Worm (Caenorhabditis elegans) whole organism, L3 larva: ENCODE measurements around the gene atgp-1.

Experiments used
- R02D3.7 ChIP-seq: fragments of 150-350 bp; optimal IDR thresholded peaks from 2 replicates; lab custom pipeline; 2014; ENCODE audit warnings: missing biosample characterization, missing genetic modification characterization
- ZK546.5 ChIP-seq: sonication (generic microtip); optimal IDR thresholded peaks from 2 replicates; lab custom pipeline; 2017; ENCODE audit warnings: missing biosample characterization, missing genetic modification characterization
- aly-2 ChIP-seq: fragments of 150-350 bp; optimal IDR thresholded peaks from 2 replicates; lab custom pipeline; 2014; ENCODE audit warnings: missing biosample characterization, missing genetic modification characterization
- ceh-16 ChIP-seq: sonication (generic microtip); optimal IDR thresholded peaks from 2 replicates; lab custom pipeline; 2017; ENCODE audit warnings: missing biosample characterization, missing genetic modification characterization
- ceh-28 ChIP-seq: fragments of 150-350 bp; optimal IDR thresholded peaks from 2 replicates; lab custom pipeline; 2014; ENCODE audit warnings: missing biosample characterization, missing genetic modification reagents, missing genetic modification characterization
- ceh-82 ChIP-seq: fragments of 150-350 bp; optimal IDR thresholded peaks from 2 replicates; lab custom pipeline; 2014; ENCODE audit warnings: missing biosample characterization, missing genetic modification characterization
- ceh-9 ChIP-seq: sonication (generic microtip); optimal IDR thresholded peaks from 2 replicates; lab custom pipeline; 2018; ENCODE audit warnings: missing biosample characterization, missing genetic modification characterization
- daf-12 ChIP-seq: fragments of 150-350 bp; optimal IDR thresholded peaks from 2 replicates; lab custom pipeline; 2014; ENCODE audit warnings: missing biosample characterization, missing genetic modification reagents, missing genetic modification characterization
- egl-27 ChIP-seq: sonication (generic microtip); optimal IDR thresholded peaks from 4 replicates; lab custom pipeline; 2017; ENCODE audit warnings: missing biosample characterization, missing genetic modification reagents, missing genetic modification characterization
- egl-5 ChIP-seq: fragments of 150-350 bp; optimal IDR thresholded peaks from 2 replicates; lab custom pipeline; 2017; ENCODE audit warnings: missing biosample characterization, missing genetic modification reagents, missing genetic modification characterization, inconsistent platforms
- elt-1 ChIP-seq: fragments of 150-350 bp; optimal IDR thresholded peaks from 2 replicates; lab custom pipeline; 2014; ENCODE audit warnings: missing biosample characterization, missing genetic modification characterization
- elt-2 ChIP-seq: sonication (generic microtip); optimal IDR thresholded peaks from 2 replicates; lab custom pipeline; 2016; ENCODE audit warnings: missing genetic modification reagents, mild to moderate bottlenecking, missing genetic modification characterization, missing compliant biosample characterization
- elt-3 ChIP-seq, 3 experiments: fragments of 150-350 bp in 1 of 3; sonication (generic microtip) in 2 of 3; optimal IDR thresholded peaks; 2 replicates in 2 of 3; 4 replicates in 1 of 3; lab custom pipeline; 2014 to 2017; ENCODE audit warnings: missing biosample characterization in 3 of 3, missing genetic modification characterization in 3 of 3
- fkh-10 ChIP-seq: sonication (generic microtip); optimal IDR thresholded peaks from 2 replicates; lab custom pipeline; 2017; ENCODE audit warnings: missing biosample characterization, missing genetic modification reagents, missing genetic modification characterization
- fkh-2 ChIP-seq: fragments of 150-350 bp; optimal IDR thresholded peaks from 2 replicates; lab custom pipeline; 2014; ENCODE audit warnings: missing biosample characterization, missing genetic modification reagents, missing genetic modification characterization
- fos-1 ChIP-seq: fragments of 150-350 bp; optimal IDR thresholded peaks from 2 replicates; lab custom pipeline; 2014; ENCODE audit warnings: missing biosample characterization, missing genetic modification characterization
- hmg-11 ChIP-seq: sonication (generic microtip); optimal IDR thresholded peaks from 2 replicates; lab custom pipeline; 2016; ENCODE audit warnings: missing genetic modification characterization, missing compliant biosample characterization
- jun-1 ChIP-seq: fragments of 150-350 bp; optimal IDR thresholded peaks from 2 replicates; lab custom pipeline; 2014; ENCODE audit warnings: missing biosample characterization, missing genetic modification reagents, missing genetic modification characterization
- lin-39 ChIP-seq: fragments of 150-350 bp; optimal IDR thresholded peaks from 2 replicates; lab custom pipeline; 2018; ENCODE audit warnings: missing biosample characterization, missing genetic modification reagents, missing genetic modification characterization
- lsy-12 ChIP-seq: sonication (generic microtip); optimal IDR thresholded peaks from 2 replicates; lab custom pipeline; 2016; ENCODE audit warnings: mild to moderate bottlenecking, missing genetic modification characterization, missing compliant biosample characterization
- mml-1 ChIP-seq: fragments of 150-350 bp; sonication (generic microtip); optimal IDR thresholded peaks from 3 replicates; lab custom pipeline; 2014; ENCODE audit warnings: missing biosample characterization, missing genetic modification characterization
- nfya-1 ChIP-seq: sonication (generic microtip); optimal IDR thresholded peaks from 2 replicates; lab custom pipeline; 2017; ENCODE audit warnings: missing genetic modification characterization, mild to moderate bottlenecking, missing compliant biosample characterization, antibody characterized with exemption, moderate library complexity; ENCODE audit not compliant: insufficient read depth
- nhr-11 ChIP-seq: fragments of 150-350 bp; optimal IDR thresholded peaks from 2 replicates; lab custom pipeline; 2014; ENCODE audit warnings: missing biosample characterization, missing genetic modification characterization
- nhr-12 ChIP-seq: fragments of 150-350 bp; optimal IDR thresholded peaks from 2 replicates; lab custom pipeline; 2014; ENCODE audit warnings: missing biosample characterization, missing genetic modification characterization
- nhr-23 ChIP-seq: fragments of 150-350 bp; optimal IDR thresholded peaks from 2 replicates; lab custom pipeline; 2014; ENCODE audit warnings: missing biosample characterization, missing genetic modification reagents, missing genetic modification characterization
- nhr-237 ChIP-seq: fragments of 150-350 bp; optimal IDR thresholded peaks from 2 replicates; lab custom pipeline; 2014; ENCODE audit warnings: missing biosample characterization, missing genetic modification characterization
- nhr-25 ChIP-seq: sonication (generic microtip); optimal IDR thresholded peaks from 2 replicates; lab custom pipeline; 2017; ENCODE audit warnings: missing biosample characterization, missing genetic modification characterization
- nhr-28 ChIP-seq: fragments of 150-350 bp; optimal IDR thresholded peaks from 2 replicates; lab custom pipeline; 2014; ENCODE audit warnings: missing biosample characterization, missing genetic modification characterization
- nhr-43 ChIP-seq: sonication (generic microtip); optimal IDR thresholded peaks from 2 replicates; lab custom pipeline; 2016; ENCODE audit warnings: mild to moderate bottlenecking, missing genetic modification characterization, missing compliant biosample characterization; ENCODE audit not compliant: poor library complexity, severe bottlenecking
- nhr-77 ChIP-seq: fragments of 150-350 bp; optimal IDR thresholded peaks from 2 replicates; lab custom pipeline; 2014; ENCODE audit warnings: missing biosample characterization, missing genetic modification characterization
- pha-4 ChIP-seq: fragments of 150-350 bp; optimal IDR thresholded peaks from 2 replicates; lab custom pipeline; 2014; ENCODE audit warnings: missing biosample characterization, missing genetic modification reagents, missing genetic modification characterization
- pqm-1 ChIP-seq: fragments of 150-350 bp; optimal IDR thresholded peaks from 2 replicates; lab custom pipeline; 2017; ENCODE audit warnings: missing biosample characterization, missing genetic modification characterization, inconsistent platforms
- sea-2 ChIP-seq: fragments of 150-350 bp; sonication (generic microtip); optimal IDR thresholded peaks from 4 replicates; lab custom pipeline; 2014; ENCODE audit warnings: missing biosample characterization, missing genetic modification reagents, missing genetic modification characterization
- skn-1 ChIP-seq: fragments of 150-350 bp; optimal IDR thresholded peaks from 2 replicates; lab custom pipeline; 2014; ENCODE audit warnings: missing biosample characterization, missing genetic modification characterization
- snpc-4 ChIP-seq: fragments of 150-350 bp; optimal IDR thresholded peaks from 2 replicates; lab custom pipeline; 2014; ENCODE audit warnings: missing biosample characterization, missing genetic modification characterization
- unc-39 ChIP-seq: sonication (generic microtip); optimal IDR thresholded peaks from 4 replicates; lab custom pipeline; 2017; ENCODE audit warnings: missing biosample characterization, missing genetic modification characterization
- unc-62 ChIP-seq: fragments of 150-350 bp; sonication (generic microtip); optimal IDR thresholded peaks from 4 replicates; lab custom pipeline; 2014; ENCODE audit warnings: missing biosample characterization, missing genetic modification reagents, missing genetic modification characterization
- zag-1 ChIP-seq: fragments of 150-350 bp; optimal IDR thresholded peaks from 2 replicates; lab custom pipeline; 2014; ENCODE audit warnings: missing biosample characterization, missing genetic modification characterization
- ztf-11 ChIP-seq: fragments of 150-350 bp; optimal IDR thresholded peaks from 2 replicates; lab custom pipeline; 2014; ENCODE audit warnings: missing biosample characterization, missing genetic modification characterization
- ztf-4 ChIP-seq: fragments of 150-350 bp; optimal IDR thresholded peaks from 2 replicates; lab custom pipeline; 2014; ENCODE audit warnings: missing biosample characterization, missing genetic modification characterization

The atgp-1 gene

DNA sequence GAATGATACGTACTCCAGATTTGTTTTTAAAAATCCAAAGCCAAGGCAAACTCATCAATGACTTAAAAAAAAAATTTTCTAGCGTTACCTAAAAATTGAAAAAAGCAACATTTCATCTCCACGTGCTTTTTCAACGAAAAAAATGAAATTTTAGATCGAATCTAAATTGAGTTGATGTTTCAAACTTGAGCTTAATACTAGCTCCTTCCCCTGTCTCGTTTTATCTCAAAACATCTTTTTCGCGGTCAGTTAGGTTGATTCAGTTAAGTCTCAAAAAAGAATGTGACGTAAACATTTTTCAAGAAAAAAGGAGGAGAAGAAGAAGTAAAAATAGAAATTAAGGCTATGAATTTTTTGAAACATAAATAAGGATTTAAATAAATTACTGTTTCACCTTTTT, 32.1 kb upstream of the atgp-1 start:
- TF ChIP-seq sea-2 (no peak), fos-1 (tag; lab: Kevin White, UChicago) (no peak), nhr-25 (tag; lab: Kevin White, UChicago) (no peak), egl-27 (tag; lab: Kevin White, UChicago) (no peak), fkh-10 (GFP tag; lab: Kevin White, UChicago) (peak; percentile 41), nhr-28 (tag; lab: Kevin White, UChicago) (no peak)

DNA sequence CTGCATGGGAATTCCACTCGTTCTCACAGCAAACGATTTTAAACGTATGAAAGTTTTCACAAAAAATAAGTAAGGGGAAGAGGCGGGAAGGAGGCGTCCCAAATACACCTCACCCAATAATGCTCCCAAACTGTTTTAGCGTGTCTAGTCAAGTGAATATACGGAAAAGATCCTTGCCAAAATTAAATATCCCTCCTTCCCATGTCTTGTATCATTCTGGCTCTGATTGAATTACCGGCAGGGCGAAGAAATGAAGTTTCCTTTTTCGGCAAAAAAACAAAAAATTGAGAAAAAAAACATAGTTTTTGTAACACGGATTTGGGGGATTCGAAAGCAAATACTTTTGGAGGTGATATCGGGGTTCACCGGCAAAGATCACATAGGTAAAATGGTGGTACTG, 30.2 kb upstream of the atgp-1 start:
- peak; percentile 61 for TF ChIP-seq fkh-10 (GFP tag; lab: Kevin White, UChicago)
- TF ChIP-seq unc-62, result no peak

DNA sequence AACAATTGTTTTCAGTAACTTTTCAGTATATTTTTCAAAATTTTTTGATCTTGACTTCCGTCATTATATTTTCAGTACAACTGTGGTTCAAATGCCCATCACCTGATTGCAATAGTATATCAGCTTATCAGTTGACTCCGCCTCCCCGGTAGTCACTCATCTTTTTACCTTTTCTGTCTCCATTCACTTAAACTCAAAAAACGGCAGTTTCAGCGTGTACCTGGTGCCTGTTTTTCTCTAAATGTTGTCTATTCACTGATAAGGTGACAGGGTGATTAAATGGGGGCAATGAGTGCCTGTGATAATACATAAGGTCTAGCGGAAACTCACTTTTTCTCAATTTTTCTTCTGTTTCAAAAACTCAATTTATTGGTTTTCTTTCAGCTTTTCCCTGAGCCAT, 23.9 kb upstream of the atgp-1 start, which contains the start of gene ZK550.2:
Gene ZK550.2, plus strand, starts transcription at position 385 of the 400 bp plus-strand sequence.
- TF ChIP-seq skn-1, result peak; percentile 22
- no peak for TF ChIP-seq nhr-43
- TF ChIP-seq fkh-10 (GFP tag; lab: Kevin White, UChicago), result no peak
- no peak for TF ChIP-seq elt-1
- no peak for TF ChIP-seq unc-62
- no peak for TF ChIP-seq ztf-4 (tag; lab: Kevin White, UChicago)
- no peak for TF ChIP-seq nfya-1 (tag; lab: Kevin White, UChicago)
- TF ChIP-seq ceh-28 (tag; lab: Kevin White, UChicago), result no peak
- no peak for TF ChIP-seq ceh-16 (tag; lab: Kevin White, UChicago)
- TF ChIP-seq egl-5 (tag; lab: Kevin White, UChicago), result no peak
- no peak for TF ChIP-seq fos-1 (tag; lab: Kevin White, UChicago)
- peak; percentile 36 for TF ChIP-seq pha-4 (tag; lab: Kevin White, UChicago)
- TF ChIP-seq aly-2 (tag; lab: Kevin White, UChicago), result no peak
- peak; percentile 94 for TF ChIP-seq jun-1
- peak; percentile 99 for TF ChIP-seq pqm-1 (tag; lab: Kevin White, UChicago)
- TF ChIP-seq egl-27 (tag; lab: Kevin White, UChicago), result no peak
- TF ChIP-seq nhr-77 (tag; lab: Kevin White, UChicago), result no peak
- TF ChIP-seq elt-2 (tag; lab: Kevin White, UChicago), result peak; percentile 99
- TF ChIP-seq ceh-9 (tag; lab: Kevin White, UChicago), result no peak
- TF ChIP-seq snpc-4 (tag; lab: Kevin White, UChicago), result no peak
- TF ChIP-seq fkh-2 (tag; lab: Kevin White, UChicago), result no peak
- no peak for TF ChIP-seq nhr-237 (tag; lab: Kevin White, UChicago)

DNA sequence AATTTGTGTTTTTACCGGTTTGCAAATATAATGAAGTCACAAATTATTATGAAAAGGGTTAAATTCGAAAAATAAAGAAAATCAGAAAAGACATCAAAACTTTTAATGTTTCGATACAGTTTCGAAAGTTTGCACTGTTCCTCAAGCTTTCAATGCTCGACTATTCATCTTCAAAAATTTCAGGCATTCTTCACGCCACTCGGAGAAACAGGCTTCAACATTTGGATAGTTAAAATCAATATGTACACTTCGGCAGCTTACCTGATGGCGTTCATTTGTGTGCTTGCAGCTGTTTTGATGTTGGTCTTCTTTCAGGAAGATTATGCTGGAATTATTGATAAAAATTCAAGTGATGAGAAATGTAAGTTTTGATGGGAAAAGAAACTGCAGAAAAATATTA, 22.0 kb upstream of the atgp-1 start:
- TF ChIP-seq elt-3 (tag; optimal IDR thresholded peaks at IDR 0.05; lab: Kevin White, UChicago), result no peak

DNA sequence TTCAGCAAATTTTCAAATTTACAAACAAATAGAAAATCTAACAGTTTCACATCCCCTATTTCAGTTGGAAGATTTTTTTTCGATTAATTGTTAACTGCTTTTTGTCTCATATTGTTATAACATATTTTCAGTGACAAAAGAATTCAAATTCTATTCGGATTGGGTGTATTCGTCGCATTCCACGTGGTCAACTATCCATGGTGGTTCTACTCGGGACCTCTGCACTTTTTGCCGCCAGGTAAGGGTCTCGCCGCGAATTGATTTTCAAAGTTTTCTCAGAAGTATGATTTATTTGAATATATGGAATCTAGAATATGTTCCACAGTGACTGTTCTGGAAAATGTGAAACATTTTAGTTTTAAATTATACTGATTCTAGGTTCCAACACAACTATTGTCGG, 20.6 kb upstream of the atgp-1 start:
- TF ChIP-seq nfya-1 (tag; lab: Kevin White, UChicago) (no peak), daf-12 (tag; lab: Kevin White, UChicago) (no peak), elt-1 (no peak), nhr-23 (tag; lab: Kevin White, UChicago) (no peak), egl-27 (tag; lab: Kevin White, UChicago) (no peak), lsy-12 (tag; lab: Kevin White, UChicago) (no peak)
- TF ChIP-seq, all 47 proteins: peak for 0

DNA sequence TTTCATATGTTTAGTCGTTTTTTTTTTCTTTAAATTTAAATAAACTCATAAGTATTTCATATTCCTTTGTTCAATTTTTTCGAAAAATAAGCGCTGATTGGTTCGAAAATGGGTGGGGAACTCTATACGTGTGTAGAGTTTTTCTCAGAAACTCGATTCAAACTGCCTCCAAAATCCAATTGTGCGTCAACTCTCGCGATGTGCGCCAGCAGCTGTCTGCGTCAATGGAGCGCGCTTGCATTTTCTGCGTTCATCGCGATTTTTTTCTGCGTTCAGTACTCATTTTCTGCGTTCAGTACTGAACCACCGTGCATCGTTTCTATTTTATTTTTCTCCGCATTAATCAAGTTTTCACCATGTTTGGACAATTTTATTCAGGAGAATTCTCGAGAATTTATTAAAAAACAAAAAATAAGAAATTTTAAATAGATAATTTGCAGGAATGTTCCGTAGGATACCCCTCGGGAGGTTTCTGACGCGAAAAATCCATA, 19.4 kb upstream of the atgp-1 start, which contains the start of gene eelo-2:
Gene eelo-2, plus strand, starts transcription at position 441 of the 491 bp plus-strand sequence.
- TF ChIP-seq sea-2 (no peak), zag-1 (peak; percentile 90), R02D3.7 (tag; lab: Kevin White, UChicago) (peak; percentile 93), unc-39 (tag; lab: Kevin White, UChicago) (peak; percentile 48), ztf-4 (tag; lab: Kevin White, UChicago) (peak; percentile 91), pqm-1 (tag; lab: Kevin White, UChicago) (peak; percentile 86), mml-1 (tag; lab: Kevin White, UChicago) (no peak), nhr-12 (tag; lab: Kevin White, UChicago) (no peak), fkh-2 (tag; lab: Kevin White, UChicago) (no peak), elt-2 (tag; lab: Kevin White, UChicago) (peak; percentile 90), fos-1 (tag; lab: Kevin White, UChicago) (peak; percentile 64), ceh-16 (tag; lab: Kevin White, UChicago) (peak; percentile 35), ztf-11 (tag; lab: Kevin White, UChicago) (no peak), ceh-28 (tag; lab: Kevin White, UChicago) (peak; percentile 94), ceh-82 (tag; lab: Kevin White, UChicago) (peak; percentile 96), pha-4 (tag; lab: Kevin White, UChicago) (peak; percentile 100), nhr-77 (tag; lab: Kevin White, UChicago) (peak; percentile 88), elt-1 (peak; percentile 72), ZK546.5 (tag; lab: Kevin White, UChicago) (peak; percentile 59), lin-39 (peak; percentile 99), fkh-10 (GFP tag; lab: Kevin White, UChicago) (peak; percentile 94), nhr-28 (tag; lab: Kevin White, UChicago) (peak; percentile 82), nhr-11 (tag; lab: Kevin White, UChicago) (peak; percentile 94), unc-62 (peak; percentile 65), hmg-11 (peak; percentile 96), skn-1 (peak; percentile 96), daf-12 (tag; lab: Kevin White, UChicago) (peak; percentile 40)
